Worm (Caenorhabditis elegans) whole organism, young adult: ENCODE measurements around the gene F42A9.11.

Source experiments
- F23B12.7 ChIP-seq: sonication (generic microtip); optimal IDR thresholded peaks from 2 replicates; lab custom pipeline; 2017; ENCODE audit warnings: missing genetic modification characterization, mild to moderate bottlenecking, missing compliant biosample characterization, antibody characterized with exemption, moderate library complexity; ENCODE audit not compliant: insufficient read depth
- F49E8.2 ChIP-seq: sonication (generic microtip); optimal IDR thresholded peaks from 3 replicates; lab custom pipeline; 2017; ENCODE audit warnings: missing genetic modification characterization, mild to moderate bottlenecking, missing compliant biosample characterization, antibody characterized with exemption, moderate library complexity; ENCODE audit not compliant: insufficient read depth
- Y53F4B.3 ChIP-seq: fragments of 200-800 bp; sonication (Bioruptor generic); IDR thresholded peaks from 2 replicates; pipeline ENCODE4 v1.3.6; 2022; ENCODE audit warnings: missing genetic modification reagents, missing genetic modification characterization, missing compliant biosample characterization
- ceh-91 ChIP-seq: fragments of 200-800 bp; sonication (Bioruptor generic); IDR thresholded peaks from 2 replicates; pipeline ENCODE4 v1.3.6; 2022; ENCODE audit warnings: missing genetic modification reagents, missing genetic modification characterization, missing compliant biosample characterization
- madf-10 ChIP-seq: sonication (generic microtip); optimal IDR thresholded peaks from 2 replicates; lab custom pipeline; 2016; ENCODE audit warnings: mild to moderate bottlenecking, missing genetic modification characterization, missing compliant biosample characterization
- snpc-4 ChIP-seq, 5 experiments: fragments of 150-350 bp in 1 of 5; sonication (generic microtip) in 4 of 5; optimal IDR thresholded peaks; 2 replicates each; lab custom pipeline; 2014 to 2018; ENCODE audit warnings: missing genetic modification characterization in 5 of 5, missing biosample characterization in 3 of 5, antibody characterized with exemption in 2 of 5, mild to moderate bottlenecking in 2 of 5, missing compliant biosample characterization in 2 of 5, missing genotype in 2 of 5, moderate library complexity in 2 of 5, missing genetic modification reagents in 1 of 5
- ztf-18 ChIP-seq: sonication (generic microtip); optimal IDR thresholded peaks from 2 replicates; lab custom pipeline; 2016; ENCODE audit warnings: missing genotype, mild to moderate bottlenecking, missing genetic modification characterization, missing compliant biosample characterization

- no peak for TF ChIP-seq madf-10
- no peak for TF ChIP-seq Y53F4B.3 (GFP tag; lab: Robert Waterston, UW)
- no peak for TF ChIP-seq F49E8.2 (tag; lab: Kevin White, UChicago)
- TF ChIP-seq ceh-91 (GFP tag; lab: Robert Waterston, UW) = no peak
- no peak for TF ChIP-seq F23B12.7 (tag; lab: Kevin White, UChicago)
- TF ChIP-seq snpc-4 (GFP tag; optimal IDR thresholded peaks at IDR 0.05; lab: Kevin White, UChicago) = no peak
- no peak for TF ChIP-seq snpc-4 (tag; optimal IDR thresholded peaks at IDR 0.05; lab: Kevin White, UChicago)
- TF ChIP-seq ztf-18 = no peak
Observed at ce11 chrIV:8665778-8666177, 38.3 kb downstream of the F42A9.11 start.
